Fruit fly (Drosophila melanogaster): ENCODE data around the gene PolD3.

- TF ChIP-seq CTCF (optimal IDR thresholded peaks at IDR 0.05) (no peak), CG8478 (optimal IDR thresholded peaks at IDR 0.05) (no peak)
Measured at dm6 chr2L:15271336-15271735, 15.2 kb upstream of the PolD3 start.

Data from S2 (cell line).